Worm (Caenorhabditis elegans) whole organism, L2 larva: Measurements from ENCODE around the gene F32D8.14.

Experiments
- ZK546.5 ChIP-seq: sonication (generic microtip); optimal IDR thresholded peaks from 2 replicates; lab custom pipeline; 2017; ENCODE audit warnings: missing biosample characterization, missing genetic modification characterization
- aly-2 ChIP-seq: fragments of 150-350 bp; optimal IDR thresholded peaks from 2 replicates; lab custom pipeline; 2014; ENCODE audit warnings: missing biosample characterization, missing genetic modification characterization
- blmp-1 ChIP-seq: sonication (generic microtip); optimal IDR thresholded peaks from 2 replicates; lab custom pipeline; 2017; ENCODE audit warnings: missing genetic modification characterization, mild to moderate bottlenecking, missing compliant biosample characterization, antibody characterized with exemption, moderate library complexity; ENCODE audit not compliant: insufficient read depth
- egl-27 ChIP-seq: sonication (generic microtip); optimal IDR thresholded peaks from 3 replicates; lab custom pipeline; 2017; ENCODE audit warnings: missing biosample characterization, missing genetic modification reagents, missing genetic modification characterization
- lin-39 ChIP-seq: fragments of 150-350 bp; optimal IDR thresholded peaks from 2 replicates; lab custom pipeline; 2014; ENCODE audit warnings: missing biosample characterization, missing genetic modification reagents, missing genetic modification characterization
- lsy-2 ChIP-seq, 2 experiments: fragments of 150-350 bp in 1 of 2; sonication (generic microtip) in 1 of 2; optimal IDR thresholded peaks; 2 replicates each; lab custom pipeline; 2014 to 2017; ENCODE audit warnings: missing biosample characterization in 2 of 2, missing genetic modification characterization in 2 of 2
- nhr-10 ChIP-seq: sonication (generic microtip); optimal IDR thresholded peaks from 2 replicates; lab custom pipeline; 2017; ENCODE audit warnings: missing biosample characterization, missing genetic modification characterization
- nhr-11 ChIP-seq: fragments of 150-350 bp; optimal IDR thresholded peaks from 2 replicates; lab custom pipeline; 2014; ENCODE audit warnings: missing biosample characterization, missing genetic modification characterization
- nhr-237 ChIP-seq: fragments of 150-350 bp; optimal IDR thresholded peaks from 2 replicates; lab custom pipeline; 2014; ENCODE audit warnings: missing biosample characterization, missing genetic modification characterization
- nhr-25 ChIP-seq: fragments of 150-350 bp; sonication (generic microtip); optimal IDR thresholded peaks from 3 replicates; lab custom pipeline; 2014; ENCODE audit warnings: missing biosample characterization, missing genetic modification characterization
- snpc-4 ChIP-seq: fragments of 150-350 bp; optimal IDR thresholded peaks from 2 replicates; lab custom pipeline; 2014; ENCODE audit warnings: missing biosample characterization, missing genetic modification characterization
- zag-1 ChIP-seq: fragments of 150-350 bp; optimal IDR thresholded peaks from 2 replicates; lab custom pipeline; 2014; ENCODE audit warnings: missing biosample characterization, missing genetic modification characterization
- ztf-11 ChIP-seq: sonication (generic microtip); optimal IDR thresholded peaks from 2 replicates; lab custom pipeline; 2017; ENCODE audit warnings: missing biosample characterization, missing genetic modification characterization
- ztf-4 ChIP-seq: fragments of 150-350 bp; optimal IDR thresholded peaks from 2 replicates; lab custom pipeline; 2014; ENCODE audit warnings: missing biosample characterization, missing genetic modification characterization

DNA sequence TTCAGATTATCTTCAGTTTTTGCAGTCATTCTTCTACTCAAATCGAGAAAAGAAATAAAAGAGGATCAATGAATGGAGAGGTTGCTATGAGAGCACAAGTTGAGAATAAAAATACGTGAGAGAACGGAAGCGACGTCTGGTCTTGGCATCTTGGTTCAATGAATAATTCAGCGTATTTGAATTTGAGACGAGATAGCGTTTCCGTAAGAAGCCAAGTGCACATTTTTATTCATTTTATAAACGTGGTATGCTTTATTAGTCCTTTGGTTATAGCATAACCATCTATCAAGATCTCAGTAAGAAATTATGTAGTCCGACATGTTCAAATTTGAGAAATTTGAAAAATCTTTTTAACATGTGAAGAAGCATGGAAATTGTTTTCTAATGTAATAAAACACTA, 23.8 kb upstream of the F32D8.14 start, which contains the start of gene F58B4.2:
- no peak for TF ChIP-seq ZK546.5 (tag; lab: Kevin White, UChicago)
- TF ChIP-seq ztf-11 (tag; lab: Kevin White, UChicago), result no peak
- no peak for TF ChIP-seq aly-2
- TF ChIP-seq lin-39 (tag; lab: Kevin White, UChicago), result no peak
- TF ChIP-seq nhr-25 (tag; lab: Kevin White, UChicago), result no peak
- no peak for TF ChIP-seq zag-1
- no peak for TF ChIP-seq blmp-1 (tag; lab: Kevin White, UChicago)
- TF ChIP-seq nhr-10 (tag; lab: Kevin White, UChicago), result no peak
- TF ChIP-seq nhr-237, result no peak
- no peak for TF ChIP-seq nhr-11 (tag; lab: Kevin White, UChicago)
- no peak for TF ChIP-seq lsy-2 (tag; optimal IDR thresholded peaks at IDR 0.05; lab: Kevin White, UChicago)
- no peak for TF ChIP-seq snpc-4 (tag; lab: Kevin White, UChicago)
- TF ChIP-seq egl-27 (tag; lab: Kevin White, UChicago), result no peak
- TF ChIP-seq ztf-4 (tag; lab: Kevin White, UChicago), result no peak
